Worm (Caenorhabditis elegans) whole organism, L2 larva: ENCODE data around the gene syd-1.

Experiments
- elt-1 ChIP-seq: fragments of 150-350 bp; optimal IDR thresholded peaks from 2 replicates; lab custom pipeline; 2014; ENCODE audit warnings: missing biosample characterization, missing genetic modification characterization
- unc-62 ChIP-seq: fragments of 150-350 bp; optimal IDR thresholded peaks from 2 replicates; lab custom pipeline; 2014; ENCODE audit warnings: missing biosample characterization, missing genetic modification reagents, missing genetic modification characterization
- ztf-4 ChIP-seq: fragments of 150-350 bp; optimal IDR thresholded peaks from 2 replicates; lab custom pipeline; 2014; ENCODE audit warnings: missing biosample characterization, missing genetic modification characterization

DNA sequence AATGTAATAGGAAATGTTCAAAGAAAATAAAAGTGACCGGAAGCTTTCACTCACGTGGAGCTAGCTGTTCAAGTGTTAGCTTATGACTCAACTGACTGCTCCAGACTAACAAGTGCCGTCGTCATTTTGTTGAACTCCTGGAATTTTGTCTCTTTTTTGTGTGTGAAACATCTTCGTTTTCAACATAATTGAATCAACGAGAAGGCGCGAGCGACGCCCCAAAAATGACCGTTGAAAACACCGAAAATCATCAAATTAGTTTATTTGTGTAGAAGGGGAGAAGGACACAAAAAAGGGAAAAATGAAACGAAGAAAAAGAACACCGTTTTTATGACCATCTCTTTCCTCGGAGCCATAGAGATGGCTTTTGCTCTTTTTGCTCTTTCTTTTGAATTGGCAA, 39.3 kb downstream of the syd-1 start, which contains the start of gene ZK1290.14:
- no peak for TF ChIP-seq elt-1 (tag; lab: Kevin White, UChicago)
- no peak for TF ChIP-seq ztf-4 (tag; lab: Kevin White, UChicago)
- TF ChIP-seq unc-62 (GFP tag; lab: Kevin White, UChicago): no peak
